Fruit fly (Drosophila melanogaster): ENCODE measurements around the gene CG16904.

DNA sequence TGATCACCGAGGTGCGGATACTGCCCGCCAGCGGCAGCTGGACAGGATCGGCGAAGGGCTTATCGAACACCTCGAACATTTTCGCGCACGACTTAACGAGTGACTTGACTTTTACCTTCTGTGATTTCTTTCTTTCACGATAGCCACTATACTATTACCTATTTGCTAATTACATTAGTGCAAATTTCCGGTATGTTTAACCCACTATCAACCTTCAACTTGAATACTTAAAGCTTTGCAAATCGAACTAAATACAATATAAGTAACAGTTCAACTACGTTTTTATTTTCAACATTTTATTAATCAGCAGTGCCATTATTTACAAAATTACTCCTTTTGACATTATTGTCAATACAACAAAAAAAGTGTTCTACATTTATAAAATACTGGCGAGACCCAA, at the start of gene CG16904:
- TF ChIP-seq usp (GFP tag; optimal IDR thresholded peaks at IDR 0.05), result no peak
- no peak for TF ChIP-seq psq (optimal IDR thresholded peaks at IDR 0.05)

Measured in whole organism.